Fruit fly (Drosophila melanogaster) whole organism, adult: Measurements from ENCODE around the gene CG44303.

Source experiments
- CG11617 ChIP-seq: fragments of 200-800 bp; sonication (Bioruptor generic); optimal IDR thresholded peaks from 2 replicates; lab custom pipeline; 2017; ENCODE audit warnings: mild to moderate bottlenecking, missing biosample characterization, missing genetic modification reagents, missing genetic modification characterization
- CG12768 ChIP-seq: fragments of 200-800 bp; sonication (Bioruptor generic); optimal IDR thresholded peaks from 2 replicates; lab custom pipeline; 2017; ENCODE audit warnings: missing biosample characterization, missing genetic modification characterization, mild to moderate bottlenecking, moderate library complexity, missing genetic modification reagents
- CG14711 ChIP-seq: fragments of 200-800 bp; sonication (Bioruptor generic); optimal IDR thresholded peaks from 2 replicates; lab custom pipeline; 2018; ENCODE audit warnings: missing biosample characterization, mild to moderate bottlenecking, missing genetic modification characterization, moderate library complexity
- CG1620 ChIP-seq: fragments of 200-800 bp; sonication (Bioruptor generic); optimal IDR thresholded peaks from 2 replicates; lab custom pipeline; 2016; ENCODE audit warnings: missing biosample characterization, missing genetic modification characterization
- CG33017 ChIP-seq: fragments of 200-800 bp; sonication (Bioruptor generic); optimal IDR thresholded peaks from 2 replicates; lab custom pipeline; 2018; ENCODE audit warnings: missing biosample characterization, mild to moderate bottlenecking, missing genetic modification characterization, moderate library complexity
- CG5204 ChIP-seq: fragments of 200-800 bp; sonication (Bioruptor generic); optimal IDR thresholded peaks from 2 replicates; lab custom pipeline; 2016; ENCODE audit warnings: missing biosample characterization, missing genetic modification characterization
- CG7045 ChIP-seq: fragments of 200-800 bp; sonication (Bioruptor generic); optimal IDR thresholded peaks from 2 replicates; lab custom pipeline; 2017; ENCODE audit warnings: missing biosample characterization, mild to moderate bottlenecking, missing genetic modification characterization
- CG7101 ChIP-seq: fragments of 200-800 bp; sonication (Bioruptor generic); optimal IDR thresholded peaks from 2 replicates; lab custom pipeline; 2018; ENCODE audit warnings: missing biosample characterization, mild to moderate bottlenecking, missing genetic modification characterization, moderate library complexity
- Clk ChIP-seq: fragments of 200-800 bp; sonication (Bioruptor generic); optimal IDR thresholded peaks from 2 replicates; lab custom pipeline; 2017; ENCODE audit warnings: missing biosample characterization, missing genetic modification characterization
- Crg-1 ChIP-seq: fragments of 200-800 bp; sonication (Bioruptor generic); optimal IDR thresholded peaks from 2 replicates; lab custom pipeline; 2016; ENCODE audit warnings: missing biosample characterization, missing genetic modification characterization
- Hr96 ChIP-seq: fragments of 200-800 bp; sonication (Bioruptor generic); optimal IDR thresholded peaks from 2 replicates; lab custom pipeline; 2016; ENCODE audit warnings: missing biosample characterization, missing genetic modification characterization
- Mnt ChIP-seq: fragments of 200-800 bp; sonication (Bioruptor generic); optimal IDR thresholded peaks from 2 replicates; lab custom pipeline; 2016; ENCODE audit warnings: missing biosample characterization, mild to moderate bottlenecking, missing genetic modification characterization
- bab1 ChIP-seq: fragments of 200-800 bp; sonication (Bioruptor generic); optimal IDR thresholded peaks from 3 replicates; lab custom pipeline; 2019; ENCODE audit warnings: missing biosample characterization, mild to moderate bottlenecking, missing genetic modification characterization, moderate library complexity
- cic ChIP-seq: fragments of 200-800 bp; sonication (Bioruptor generic); optimal IDR thresholded peaks from 2 replicates; lab custom pipeline; 2017; ENCODE audit warnings: missing biosample characterization, mild to moderate bottlenecking, missing genetic modification characterization, moderate library complexity
- cnc ChIP-seq, 2 experiments: fragments of >200 bp; optimal IDR thresholded peaks; 2 replicates each; lab custom pipeline; 2017
- kay ChIP-seq: fragments of 200-800 bp; sonication (Bioruptor generic); peaks from one replicate; lab custom pipeline; 2016; ENCODE audit warnings: missing biosample characterization, missing genetic modification characterization, borderline replicate concordance
- ovo ChIP-seq: fragments of 200-800 bp; sonication (Bioruptor generic); optimal IDR thresholded peaks from 2 replicates; lab custom pipeline; 2016; ENCODE audit warnings: missing biosample characterization, missing genetic modification characterization
- pad ChIP-seq: fragments of 200-800 bp; sonication (Bioruptor generic); optimal IDR thresholded peaks from 3 replicates; lab custom pipeline; 2017; ENCODE audit warnings: missing biosample characterization, missing genetic modification characterization, mild to moderate bottlenecking, moderate library complexity, missing genetic modification reagents
- tj ChIP-seq: fragments of 200-800 bp; sonication (Bioruptor generic); optimal IDR thresholded peaks from 3 replicates; lab custom pipeline; 2017; ENCODE audit warnings: missing biosample characterization, mild to moderate bottlenecking, missing genetic modification characterization, moderate library complexity
- toe ChIP-seq: fragments of 200-800 bp; sonication (Bioruptor generic); optimal IDR thresholded peaks from 2 replicates; lab custom pipeline; 2016; ENCODE audit warnings: missing biosample characterization, missing genetic modification characterization

Gene CG44303

dm6 chrX:6703237-6703636 lies 16.0 kb upstream of the CG44303 start:
- TF ChIP-seq kay (peak; percentile 36), Hr96 (GFP tag; lab: Kevin White, UChicago) (no peak), CG11617 (GFP tag; lab: Kevin White, UChicago) (peak; percentile 4), Clk (GFP tag; lab: Kevin White, UChicago) (no peak)

dm6 chrX:6702591-6702990 lies 15.4 kb upstream of the CG44303 start:
- TF ChIP-seq toe (GFP tag; lab: Kevin White, UChicago) (no peak), cic (GFP tag; lab: Kevin White, UChicago) (peak; percentile 1)

DNA sequence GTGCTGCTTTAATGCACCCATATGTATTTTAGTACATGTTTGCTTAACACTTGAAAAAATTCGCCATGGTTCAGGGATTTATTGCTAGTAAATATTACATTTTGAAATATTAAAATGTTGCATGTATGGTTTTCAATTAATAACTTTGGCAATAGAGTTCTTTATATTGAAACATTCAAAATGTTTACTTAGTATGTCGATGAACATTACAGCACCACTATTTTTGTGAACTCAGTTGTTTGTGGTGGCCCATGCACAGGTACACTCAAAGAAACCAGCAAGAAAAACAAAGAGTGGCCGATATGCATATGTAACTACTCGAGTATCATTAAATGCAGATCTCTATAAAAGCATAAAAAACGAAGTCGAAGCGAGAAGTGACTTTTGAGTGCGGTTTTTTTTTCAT lies 14.8 kb upstream of the CG44303 start:
- no peak for TF ChIP-seq kay
- TF ChIP-seq Clk (GFP tag; lab: Kevin White, UChicago): no peak
- TF ChIP-seq bab1 (GFP tag; lab: Kevin White, UChicago): peak; percentile 83
- no peak for TF ChIP-seq Mnt (GFP tag; lab: Kevin White, UChicago)
- peak; percentile 10 for TF ChIP-seq CG5204 (GFP tag; lab: Kevin White, UChicago)
- TF ChIP-seq cnc (optimal IDR thresholded peaks at IDR 0.05; lab: Kevin White, UChicago): no peak
- peak; percentile 20 for TF ChIP-seq tj (GFP tag; lab: Kevin White, UChicago)
- TF ChIP-seq CG14711 (tag; lab: Kevin White, UChicago): peak; percentile 52
- no peak for TF ChIP-seq Crg-1 (GFP tag; lab: Kevin White, UChicago)
- no peak for TF ChIP-seq toe (GFP tag; lab: Kevin White, UChicago)
- TF ChIP-seq CG7101 (tag; lab: Kevin White, UChicago): peak; percentile 67
- no peak for TF ChIP-seq CG12768 (GFP tag; lab: Kevin White, UChicago)
- TF ChIP-seq ovo: no peak
- no peak for TF ChIP-seq CG11617 (GFP tag; lab: Kevin White, UChicago)
- peak; percentile 7 for TF ChIP-seq CG33017 (tag; lab: Kevin White, UChicago)
- TF ChIP-seq cic (GFP tag; lab: Kevin White, UChicago): no peak
- peak; percentile 27 for TF ChIP-seq CG7045 (GFP tag; lab: Kevin White, UChicago)
- no peak for TF ChIP-seq pad (GFP tag; lab: Kevin White, UChicago)
- TF ChIP-seq Hr96 (GFP tag; lab: Kevin White, UChicago): no peak
- TF ChIP-seq CG1620 (GFP tag; lab: Kevin White, UChicago): peak; percentile 17

dm6 chrX:6700990-6701530 lies 13.8 kb upstream of the CG44303 start:
- TF ChIP-seq kay: no peak
- TF ChIP-seq CG33017 (tag; lab: Kevin White, UChicago): no peak
- TF ChIP-seq Hr96 (GFP tag; lab: Kevin White, UChicago): no peak
- TF ChIP-seq ovo: no peak
- TF ChIP-seq cic (GFP tag; lab: Kevin White, UChicago): no peak
- no peak for TF ChIP-seq Clk (GFP tag; lab: Kevin White, UChicago)
- TF ChIP-seq CG5204 (GFP tag; lab: Kevin White, UChicago): no peak
- no peak for TF ChIP-seq cnc (optimal IDR thresholded peaks at IDR 0.05; lab: Kevin White, UChicago)
- no peak for TF ChIP-seq CG7045 (GFP tag; lab: Kevin White, UChicago)
- no peak for TF ChIP-seq bab1 (GFP tag; lab: Kevin White, UChicago)
- no peak for TF ChIP-seq pad (GFP tag; lab: Kevin White, UChicago)
- no peak for TF ChIP-seq CG11617 (GFP tag; lab: Kevin White, UChicago)
- TF ChIP-seq Mnt (GFP tag; lab: Kevin White, UChicago): no peak
- no peak for TF ChIP-seq tj (GFP tag; lab: Kevin White, UChicago)
- no peak for TF ChIP-seq CG12768 (GFP tag; lab: Kevin White, UChicago)
- no peak for TF ChIP-seq CG14711 (tag; lab: Kevin White, UChicago)
- no peak for TF ChIP-seq Crg-1 (GFP tag; lab: Kevin White, UChicago)

DNA sequence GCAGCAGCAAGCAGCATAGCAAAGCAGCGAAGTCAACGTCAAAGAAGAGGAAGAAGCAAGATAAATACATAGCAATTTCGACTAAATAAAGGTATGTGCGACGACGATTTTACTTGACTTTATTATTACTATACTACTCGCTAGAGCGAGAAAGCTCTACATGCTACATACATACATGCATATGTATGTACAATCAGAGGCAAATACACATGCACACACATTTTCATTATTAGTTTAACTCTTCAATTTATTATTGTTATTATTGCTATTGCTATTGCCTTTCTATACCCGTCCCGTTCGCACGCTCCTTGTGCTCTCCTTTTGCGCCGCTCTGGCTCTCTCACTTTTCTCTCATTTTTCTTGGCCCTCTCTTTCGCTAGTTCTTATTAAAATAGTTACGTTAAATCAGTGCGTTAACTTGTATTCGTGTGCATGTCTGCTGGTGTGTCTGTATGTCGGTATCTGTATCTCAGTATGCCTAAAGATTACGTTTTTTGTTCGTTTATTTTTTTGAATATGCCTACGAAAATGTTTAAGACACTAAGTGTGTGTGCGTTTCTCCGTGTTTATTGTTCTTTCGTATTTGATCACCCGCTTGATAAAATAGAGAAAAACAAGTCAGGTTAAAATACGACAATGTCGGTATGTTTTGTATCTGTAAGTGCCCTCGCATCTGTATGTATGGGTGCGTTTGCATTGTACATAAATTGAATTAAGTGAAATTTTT lies 13.2 kb upstream of the CG44303 start:
- TF ChIP-seq Mnt (GFP tag; lab: Kevin White, UChicago) (peak; percentile 25), toe (GFP tag; lab: Kevin White, UChicago) (no peak), cic (GFP tag; lab: Kevin White, UChicago) (peak; percentile 77), CG5204 (GFP tag; lab: Kevin White, UChicago) (no peak), CG12768 (GFP tag; lab: Kevin White, UChicago) (peak; percentile 41), kay (peak; percentile 87)

DNA sequence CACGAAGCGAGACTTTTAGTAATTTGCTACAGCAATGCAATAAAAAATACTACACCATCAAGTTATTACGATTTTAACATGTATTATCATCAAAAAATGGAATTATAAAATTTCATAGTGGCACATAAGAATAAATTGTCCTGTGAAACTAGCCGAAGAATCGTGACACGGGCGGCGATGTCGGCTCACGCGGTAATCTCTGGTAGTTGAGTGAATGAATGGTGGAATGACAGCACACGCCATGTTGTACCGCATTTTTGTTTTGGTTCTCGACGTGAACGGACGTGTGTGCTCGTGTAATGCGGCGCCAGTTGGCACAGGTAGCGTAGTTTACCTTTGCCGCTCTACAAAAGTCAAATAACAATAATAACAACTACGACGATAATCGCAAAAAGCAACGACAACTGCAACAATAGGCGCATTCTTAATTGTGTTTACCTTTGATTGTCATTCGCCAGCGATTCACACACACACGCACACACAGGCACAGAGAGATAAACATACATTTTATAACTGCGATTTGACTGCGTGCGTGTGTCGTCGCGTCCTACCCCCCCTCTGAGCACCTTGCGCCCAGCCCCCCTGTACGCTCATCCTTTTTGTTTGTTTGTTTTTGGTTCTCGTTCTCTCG lies 12.2 kb upstream of the CG44303 start, which contains the start of gene CG14441:
Gene CG14441, plus strand, starts transcription at position 254 of the 631 bp plus-strand sequence.
- TF ChIP-seq pad (GFP tag; lab: Kevin White, UChicago): peak; percentile 50
- TF ChIP-seq CG14711 (tag; lab: Kevin White, UChicago): peak; percentile 70
- peak; percentile 29 for TF ChIP-seq CG7045 (GFP tag; lab: Kevin White, UChicago)
- peak; percentile 78 for TF ChIP-seq CG7101 (tag; lab: Kevin White, UChicago)
- peak; percentile 60 for TF ChIP-seq CG1620 (GFP tag; lab: Kevin White, UChicago)
- peak; percentile 35 for TF ChIP-seq toe (GFP tag; lab: Kevin White, UChicago)
- no peak for TF ChIP-seq kay
- peak; percentile 47 for TF ChIP-seq CG5204 (GFP tag; lab: Kevin White, UChicago)
- TF ChIP-seq ovo: peak; percentile 57
- peak; percentile 92 for TF ChIP-seq Mnt (GFP tag; lab: Kevin White, UChicago)
- peak; percentile 84 for TF ChIP-seq Hr96 (GFP tag; lab: Kevin White, UChicago)
- TF ChIP-seq CG11617 (GFP tag; lab: Kevin White, UChicago): peak; percentile 76
- no peak for TF ChIP-seq Clk (GFP tag; lab: Kevin White, UChicago)
- peak; percentile 98 for TF ChIP-seq cic (GFP tag; lab: Kevin White, UChicago)
- peak; percentile 48 for TF ChIP-seq CG12768 (GFP tag; lab: Kevin White, UChicago)
- TF ChIP-seq CG33017 (tag; lab: Kevin White, UChicago): peak; percentile 54
- TF ChIP-seq tj (GFP tag; lab: Kevin White, UChicago): peak; percentile 67
- no peak for TF ChIP-seq cnc (optimal IDR thresholded peaks at IDR 0.05; lab: Kevin White, UChicago)
- TF ChIP-seq bab1 (GFP tag; lab: Kevin White, UChicago): peak; percentile 84
- peak; percentile 64 for TF ChIP-seq Crg-1 (GFP tag; lab: Kevin White, UChicago)
